Fruit fly (Drosophila melanogaster) whole organism, embryonic: ENCODE measurements around the gene Cap-D2.

Experiments
- CG11085 ChIP-seq: fragments of 200-800 bp; sonication (Bioruptor generic); IDR thresholded peaks from 2 replicates; pipeline ENCODE4 v1.3.6; 2022; ENCODE audit warnings: missing biosample characterization, missing genetic modification characterization
- CG11696 ChIP-seq: fragments of 200-800 bp; sonication (Bioruptor generic); IDR thresholded peaks from 2 replicates; pipeline ENCODE4 v1.3.6; 2022; ENCODE audit warnings: missing biosample characterization, missing genetic modification characterization
- CG15269 ChIP-seq: fragments of 200-800 bp; sonication (Bioruptor generic); optimal IDR thresholded peaks from 2 replicates; lab custom pipeline; 2018; ENCODE audit warnings: missing biosample characterization, mild to moderate bottlenecking, missing genetic modification characterization, moderate library complexity
- CG1647 ChIP-seq: fragments of 200-800 bp; sonication (Bioruptor generic); optimal IDR thresholded peaks from 3 replicates; lab custom pipeline; 2016; ENCODE audit warnings: missing biosample characterization, missing genetic modification characterization
- CG16779 ChIP-seq: fragments of 200-800 bp; sonication (Bioruptor generic); IDR thresholded peaks from 2 replicates; pipeline ENCODE4 v1.3.6; 2022; ENCODE audit warnings: missing biosample characterization, missing genetic modification characterization
- CG2129 ChIP-seq: fragments of 200-800 bp; sonication (Bioruptor generic); IDR thresholded peaks from 2 replicates; pipeline ENCODE4 v1.3.6; 2022; ENCODE audit warnings: missing biosample characterization, missing genetic modification characterization; ENCODE audit not compliant: partially characterized antibody
- CG2712 ChIP-seq: fragments of 200-800 bp; optimal IDR thresholded peaks from 3 replicates; lab custom pipeline; 2019; ENCODE audit warnings: missing biosample characterization, mild to moderate bottlenecking, missing genetic modification characterization, moderate library complexity
- CG30431 ChIP-seq: fragments of 200-800 bp; sonication (Bioruptor generic); optimal IDR thresholded peaks from 2 replicates; lab custom pipeline; 2017; ENCODE audit warnings: missing biosample characterization, missing genetic modification characterization
- CG31441 ChIP-seq: fragments of 200-800 bp; sonication (Bioruptor generic); IDR thresholded peaks from 2 replicates; pipeline ENCODE4 v1.3.6; 2022; ENCODE audit warnings: missing biosample characterization, missing genetic modification characterization
- CG32767 ChIP-seq: fragments of 200-800 bp; sonication (Bioruptor generic); IDR thresholded peaks from 2 replicates; pipeline ENCODE4 v1.3.6; 2022; ENCODE audit warnings: missing biosample characterization, missing genetic modification characterization
- CG32772 ChIP-seq: fragments of 200-800 bp; sonication (Bioruptor generic); IDR thresholded peaks from 2 replicates; pipeline ENCODE4 v1.3.6; 2022; ENCODE audit warnings: missing biosample characterization, missing genetic modification characterization
- CG3281 ChIP-seq: fragments of 200-800 bp; sonication (Bioruptor generic); optimal IDR thresholded peaks from 3 replicates; lab custom pipeline; 2017; ENCODE audit warnings: missing biosample characterization, mild to moderate bottlenecking, missing genetic modification characterization
- CG3995 ChIP-seq: fragments of 200-800 bp; sonication (Bioruptor generic); optimal IDR thresholded peaks from 3 replicates; lab custom pipeline; 2016; ENCODE audit warnings: missing biosample characterization, missing genetic modification characterization
- CG4282 ChIP-seq: fragments of 200-800 bp; sonication (Bioruptor generic); optimal IDR thresholded peaks from 2 replicates; lab custom pipeline; 2016; ENCODE audit warnings: missing biosample characterization, missing genetic modification characterization
- CG4707 ChIP-seq: fragments of 200-800 bp; sonication (Bioruptor generic); optimal IDR thresholded peaks from 2 replicates; lab custom pipeline; 2018; ENCODE audit warnings: missing biosample characterization, mild to moderate bottlenecking, missing genetic modification characterization, moderate library complexity
- CG9932 ChIP-seq: fragments of 200-800 bp; sonication (Bioruptor generic); IDR thresholded peaks from 2 replicates; pipeline ENCODE4 v1.3.6; 2022; ENCODE audit warnings: missing biosample characterization, missing genetic modification characterization
- Camta ChIP-seq: fragments of 200-800 bp; sonication (Bioruptor generic); optimal IDR thresholded peaks from 2 replicates; lab custom pipeline; 2016; ENCODE audit warnings: missing biosample characterization, missing genetic modification characterization
- Ets65A ChIP-seq: fragments of 200-800 bp; sonication (Bioruptor generic); peaks from one replicate; lab custom pipeline; 2016; ENCODE audit warnings: missing biosample characterization, missing genetic modification characterization
- Fer3 ChIP-seq: fragments of 200-800 bp; sonication (Bioruptor generic); optimal IDR thresholded peaks from 2 replicates; lab custom pipeline; 2018; ENCODE audit warnings: missing biosample characterization, mild to moderate bottlenecking, missing genetic modification characterization, moderate library complexity
- Gug ChIP-seq: fragments of 200-800 bp; sonication (Bioruptor generic); IDR thresholded peaks from 4 replicates; pipeline ENCODE4 v1.3.6; 2022; ENCODE audit warnings: missing biosample characterization, missing genetic modification characterization
- H15 ChIP-seq: fragments of 200-800 bp; sonication (Bioruptor generic); IDR thresholded peaks from 3 replicates; pipeline ENCODE4 v1.3.6; 2022; ENCODE audit warnings: missing biosample characterization, missing genetic modification characterization
- HHEX ChIP-seq: fragments of 200-800 bp; sonication (Bioruptor generic); optimal IDR thresholded peaks from 3 replicates; lab custom pipeline; 2017; ENCODE audit warnings: missing biosample characterization, mild to moderate bottlenecking, missing genetic modification characterization, missing genetic modification reagents
- Lim3 ChIP-seq: fragments of 200-800 bp; sonication (Bioruptor generic); IDR thresholded peaks from 2 replicates; pipeline ENCODE4 v1.3.6; 2022; ENCODE audit warnings: missing biosample characterization, missing genetic modification characterization
- Pdp1 ChIP-seq, 2 experiments: fragments of 200-800 bp; sonication (Bioruptor generic); optimal IDR thresholded peaks; 3 replicates each; lab custom pipeline; 2016; ENCODE audit warnings: missing biosample characterization in 2 of 2, missing genetic modification characterization in 2 of 2, mild to moderate bottlenecking in 1 of 2, moderate library complexity in 1 of 2
- Vsx1 ChIP-seq: fragments of 200-800 bp; sonication (Bioruptor generic); optimal IDR thresholded peaks from 2 replicates; lab custom pipeline; 2017; ENCODE audit warnings: missing biosample characterization, mild to moderate bottlenecking, missing genetic modification characterization, missing genetic modification reagents
- Xrp1 ChIP-seq: fragments of 200-800 bp; sonication (Bioruptor generic); IDR thresholded peaks from 2 replicates; pipeline ENCODE4 v1.3.6; 2022; ENCODE audit warnings: missing biosample characterization, missing genetic modification characterization
- abd-A ChIP-seq: fragments of 200-800 bp; sonication (Bioruptor generic); optimal IDR thresholded peaks from 3 replicates; lab custom pipeline; 2019; ENCODE audit warnings: missing biosample characterization, mild to moderate bottlenecking, missing genetic modification characterization, moderate library complexity
- bab2 ChIP-seq: fragments of 200-800 bp; sonication (Bioruptor generic); optimal IDR thresholded peaks from 2 replicates; lab custom pipeline; 2016; ENCODE audit warnings: missing biosample characterization, missing genetic modification characterization
- caup ChIP-seq: fragments of 200-800 bp; sonication (Bioruptor generic); optimal IDR thresholded peaks from 3 replicates; lab custom pipeline; 2017; ENCODE audit warnings: missing biosample characterization, mild to moderate bottlenecking, missing genetic modification characterization, moderate library complexity; ENCODE audit not compliant: severe bottlenecking
- cg ChIP-seq: fragments of 200-800 bp; sonication (Bioruptor generic); optimal IDR thresholded peaks from 3 replicates; lab custom pipeline; 2019; ENCODE audit warnings: missing biosample characterization, mild to moderate bottlenecking, missing genetic modification characterization, moderate library complexity
- chinmo ChIP-seq: fragments of 200-800 bp; sonication (Bioruptor generic); IDR thresholded peaks from 4 replicates; pipeline ENCODE4 v1.3.6; 2022; ENCODE audit warnings: missing biosample characterization, missing genetic modification characterization; ENCODE audit not compliant: partially characterized antibody
- chn ChIP-seq: fragments of 200-800 bp; sonication (Bioruptor generic); optimal IDR thresholded peaks from 2 replicates; lab custom pipeline; 2016; ENCODE audit warnings: missing biosample characterization, missing genetic modification characterization
- crol ChIP-seq: fragments of 200-800 bp; sonication (Bioruptor generic); IDR thresholded peaks from 2 replicates; pipeline ENCODE4 v1.3.6; 2022; ENCODE audit warnings: missing biosample characterization, missing genetic modification characterization
- cwo ChIP-seq: fragments of 200-800 bp; sonication (Bioruptor generic); optimal IDR thresholded peaks from 3 replicates; lab custom pipeline; 2017; ENCODE audit warnings: missing biosample characterization, missing genetic modification characterization, mild to moderate bottlenecking, moderate library complexity, missing genetic modification reagents
- dmrt99B ChIP-seq: fragments of 200-800 bp; sonication (Bioruptor generic); optimal IDR thresholded peaks from 2 replicates; lab custom pipeline; 2018; ENCODE audit warnings: missing biosample characterization, mild to moderate bottlenecking, missing genetic modification characterization, moderate library complexity
- eyg ChIP-seq: fragments of 200-800 bp; sonication (Bioruptor generic); optimal IDR thresholded peaks from 3 replicates; lab custom pipeline; 2016; ENCODE audit warnings: missing biosample characterization, missing genetic modification characterization
- fru ChIP-seq: fragments of >200 bp; optimal IDR thresholded peaks from 2 replicates; lab custom pipeline; 2017
- gcm ChIP-seq: fragments of 200-800 bp; sonication (Bioruptor generic); optimal IDR thresholded peaks from 2 replicates; lab custom pipeline; 2019; ENCODE audit warnings: missing biosample characterization, mild to moderate bottlenecking, missing genetic modification characterization, moderate library complexity
- gfzf ChIP-seq: fragments of 200-800 bp; sonication (Bioruptor generic); optimal IDR thresholded peaks from 2 replicates; lab custom pipeline; 2016; ENCODE audit warnings: missing biosample characterization, mild to moderate bottlenecking, missing genetic modification characterization, moderate library complexity
- gt ChIP-seq: fragments of 200-800 bp; sonication (Bioruptor generic); IDR thresholded peaks from 2 replicates; pipeline ENCODE4 v1.3.6; 2022; ENCODE audit warnings: missing biosample characterization, missing genetic modification characterization
- her ChIP-seq: fragments of 200-800 bp; sonication (Bioruptor generic); optimal IDR thresholded peaks from 2 replicates; lab custom pipeline; 2016; ENCODE audit warnings: missing biosample characterization, missing genetic modification characterization
- mam ChIP-seq: fragments of 200-800 bp; sonication (Bioruptor generic); optimal IDR thresholded peaks from 3 replicates; lab custom pipeline; 2016; ENCODE audit warnings: missing biosample characterization, missing genetic modification characterization
- nerfin-2 ChIP-seq: fragments of 200-800 bp; sonication (Bioruptor generic); IDR thresholded peaks from 2 replicates; pipeline ENCODE4 v1.3.6; 2022; ENCODE audit warnings: missing biosample characterization, missing genetic modification characterization; ENCODE audit not compliant: partially characterized antibody
- nmo ChIP-seq: fragments of 200-800 bp; sonication (Bioruptor generic); optimal IDR thresholded peaks from 2 replicates; lab custom pipeline; 2018; ENCODE audit warnings: missing biosample characterization, mild to moderate bottlenecking, missing genetic modification characterization, moderate library complexity
- pb ChIP-seq: fragments of 200-800 bp; sonication (Bioruptor generic); optimal IDR thresholded peaks from 3 replicates; lab custom pipeline; 2016; ENCODE audit warnings: missing biosample characterization, missing genetic modification characterization
- pita ChIP-seq: fragments of 200-800 bp; sonication (Bioruptor generic); optimal IDR thresholded peaks from 2 replicates; lab custom pipeline; 2017; ENCODE audit warnings: missing biosample characterization, mild to moderate bottlenecking, missing genetic modification characterization
- sens-2 ChIP-seq: fragments of 200-800 bp; sonication (Bioruptor generic); IDR thresholded peaks from 2 replicates; pipeline ENCODE4 v1.3.6; 2022; ENCODE audit warnings: missing biosample characterization, missing genetic modification characterization
- seq ChIP-seq: fragments of 200-800 bp; sonication (Bioruptor generic); IDR thresholded peaks from 2 replicates; pipeline ENCODE4 v1.3.6; 2022; ENCODE audit warnings: missing biosample characterization, missing genetic modification characterization
- sqz ChIP-seq: fragments of 200-800 bp; sonication (Bioruptor generic); optimal IDR thresholded peaks from 3 replicates; lab custom pipeline; 2018; ENCODE audit warnings: missing biosample characterization, mild to moderate bottlenecking, missing genetic modification characterization
- vnd ChIP-seq: fragments of 200-800 bp; sonication (Bioruptor generic); IDR thresholded peaks from 3 replicates; pipeline ENCODE4 v1.3.6; 2022; ENCODE audit warnings: missing biosample characterization, missing genetic modification characterization; ENCODE audit not compliant: partially characterized antibody

Cap-D2 gene

dm6 chr3R:29716782-29717317 is 41.4 kb downstream of the Cap-D2 start, which contains the start of gene Obp99b (continued):
- TF ChIP-seq CG31441 (peak; percentile 53), CG3995 (GFP tag; lab: Kevin White, UChicago) (no peak), Xrp1 (GFP tag; lab: Robert Waterston, UW) (peak; percentile 73), fru (lab: Kevin White, UChicago) (no peak), sens-2 (GFP tag; lab: Robert Waterston, UW) (peak; percentile 90), mam (GFP tag; lab: Kevin White, UChicago) (peak; percentile 45), nmo (GFP tag; lab: Kevin White, UChicago) (peak; percentile 60), eyg (GFP tag; lab: Kevin White, UChicago) (peak; percentile 68), Gug (peak; percentile 53; the same call in 3 of the 4 replicates), CG4707 (GFP tag; lab: Kevin White, UChicago) (peak; percentile 82), bab2 (GFP tag; lab: Kevin White, UChicago) (peak; percentile 56), abd-A (tag; lab: Kevin White, UChicago) (no peak), Lim3 (no peak), vnd (GFP tag; lab: Robert Waterston, UW) (no peak), CG2712 (tag; lab: Kevin White, UChicago) (peak; percentile 70), dmrt99B (peak; percentile 82), CG4282 (peak; percentile 14), caup (GFP tag; lab: Kevin White, UChicago) (peak; percentile 85), CG16779 (GFP tag; lab: Robert Waterston, UW) (peak; percentile 75), crol (GFP tag; lab: Robert Waterston, UW) (0 out of 2 replicates have a peak, but pooled peaks have one; percentile 28), nerfin-2 (GFP tag; lab: Robert Waterston, UW) (no peak), CG2129 (GFP tag; lab: Robert Waterston, UW) (no peak), CG15269 (peak; percentile 73), pb (peak; percentile 94), Vsx1 (GFP tag; lab: Kevin White, UChicago) (peak; percentile 69), chn (GFP tag; lab: Kevin White, UChicago) (peak; percentile 83), Camta (GFP tag; lab: Kevin White, UChicago) (peak; percentile 73), cg (GFP tag; lab: Kevin White, UChicago) (no peak), sqz (GFP tag; lab: Kevin White, UChicago) (peak; percentile 85), gfzf (no peak), gcm (peak; percentile 58), CG11696 (GFP tag; lab: Robert Waterston, UW) (peak; percentile 61), CG1647 (GFP tag; lab: Kevin White, UChicago) (peak; percentile 8), Ets65A (GFP tag; lab: Kevin White, UChicago) (peak; percentile 92), CG30431 (peak; percentile 83), cwo (GFP tag; lab: Kevin White, UChicago) (no peak), seq (peak; percentile 64; the same call in 1 of the 2 replicates), Pdp1 (GFP tag; optimal IDR thresholded peaks at IDR 0.05; lab: Kevin White, UChicago) (peak; percentile 54 to 78), pita (no peak), CG9932 (GFP tag; lab: Robert Waterston, UW) (peak; percentile 74), HHEX (GFP tag; lab: Kevin White, UChicago) (peak; percentile 87), H15 (peak; percentile 90), Fer3 (tag; lab: Kevin White, UChicago) (peak; percentile 68), her (GFP tag; lab: Kevin White, UChicago) (peak; percentile 76), CG11085 (GFP tag; lab: Robert Waterston, UW) (peak; percentile 70), CG3281 (peak; percentile 79), CG32767 (no peak; the same call in 1 of the 2 replicates), CG32772 (GFP tag; lab: Robert Waterston, UW) (peak; percentile 61), gt (GFP tag; lab: Robert Waterston, UW) (peak; percentile 39; the same call in 1 of the 2 replicates), chinmo (GFP tag; lab: Robert Waterston, UW) (peak; percentile 61; the same call in 1 of the 4 replicates)
